Fruit fly (Drosophila melanogaster): ENCODE measurements around the gene tow.

Gene tow

DNA sequence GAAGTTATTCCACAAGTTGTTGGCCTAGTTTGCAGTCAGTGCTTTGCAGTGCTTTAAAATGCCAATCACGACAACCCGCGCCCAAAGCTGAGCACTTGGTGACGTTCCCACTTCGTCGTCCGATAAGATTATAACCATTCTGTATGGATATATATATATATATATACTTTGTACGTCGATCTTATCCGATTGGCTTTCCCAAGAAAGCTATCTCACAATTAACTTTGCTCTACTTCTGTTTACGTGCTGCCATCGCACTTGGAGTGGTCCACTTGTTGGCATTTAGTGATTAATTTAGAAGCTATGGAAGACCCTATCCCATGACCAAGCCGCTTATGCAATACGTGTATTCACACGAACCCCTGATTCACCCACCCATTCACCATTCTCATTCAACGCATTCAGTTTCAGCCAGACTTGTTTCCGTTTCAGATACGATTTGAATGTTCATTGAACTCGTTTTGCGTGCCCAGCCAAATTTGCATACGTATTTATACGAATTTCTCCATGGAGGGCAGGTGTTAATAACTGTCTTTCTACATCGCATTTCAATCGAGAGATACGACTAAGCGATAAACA, 19.4 kb downstream of the tow start:
- TF ChIP-seq EcR (GFP tag; optimal IDR thresholded peaks at IDR 0.05) (peak; percentile 12), CG4496 (GFP tag; IDR thresholded peaks at IDR 0.05) (no peak)

DNA sequence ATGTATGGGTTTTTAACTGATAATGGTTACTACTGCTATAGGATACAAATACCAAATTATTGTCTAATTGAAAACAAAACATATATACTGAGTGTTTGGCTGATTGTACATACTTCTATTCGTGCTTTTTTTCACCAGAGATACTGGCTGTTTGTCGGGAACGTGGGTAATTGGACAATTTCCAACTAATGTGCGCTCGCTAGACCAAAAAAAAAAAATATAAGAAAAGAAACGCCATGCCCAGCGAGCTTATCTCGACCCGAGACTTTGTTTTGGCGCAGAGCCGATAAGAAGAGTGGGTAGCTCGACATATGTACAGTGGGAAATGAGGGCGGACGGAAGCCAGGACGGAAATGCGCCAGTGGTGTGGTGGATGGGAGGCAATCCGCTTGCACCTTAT, 20.5 kb downstream of the tow start:
- TF ChIP-seq CG8159 (tag; optimal IDR thresholded peaks at IDR 0.05) (no peak), rn (GFP tag; IDR thresholded peaks at IDR 0.05) (no peak), CG4496 (GFP tag; IDR thresholded peaks at IDR 0.05) (no peak; the same call in 2 of the 3 replicates), Pif1A (GFP tag; optimal IDR thresholded peaks at IDR 0.05) (no peak), Snoo (tag; optimal IDR thresholded peaks at IDR 0.05) (no peak), fd96Ca (GFP tag; IDR thresholded peaks at IDR 0.05) (no peak), CG9948 (tag; optimal IDR thresholded peaks at IDR 0.05) (no peak), Ets98B (GFP tag; IDR thresholded peaks at IDR 0.05) (no peak), CG14655 (GFP tag; optimal IDR thresholded peaks at IDR 0.05) (no peak), gl (tag; optimal IDR thresholded peaks at IDR 0.05) (no peak), EcR (GFP tag; optimal IDR thresholded peaks at IDR 0.05) (no peak), CG10348 (GFP tag; IDR thresholded peaks at IDR 0.05) (no peak), CG17806 (tag; optimal IDR thresholded peaks at IDR 0.05) (no peak), CG34367 (tag; optimal IDR thresholded peaks at IDR 0.05) (no peak), CG32121 (GFP tag; IDR thresholded peaks at IDR 0.05) (no peak), CG8301 (tag; optimal IDR thresholded peaks at IDR 0.05) (no peak), CG13204 (GFP tag; optimal IDR thresholded peaks at IDR 0.05) (no peak), CG12605 (GFP tag; IDR thresholded peaks at IDR 0.05) (no peak), Pif1B (GFP tag; optimal IDR thresholded peaks at IDR 0.05) (no peak)

DNA sequence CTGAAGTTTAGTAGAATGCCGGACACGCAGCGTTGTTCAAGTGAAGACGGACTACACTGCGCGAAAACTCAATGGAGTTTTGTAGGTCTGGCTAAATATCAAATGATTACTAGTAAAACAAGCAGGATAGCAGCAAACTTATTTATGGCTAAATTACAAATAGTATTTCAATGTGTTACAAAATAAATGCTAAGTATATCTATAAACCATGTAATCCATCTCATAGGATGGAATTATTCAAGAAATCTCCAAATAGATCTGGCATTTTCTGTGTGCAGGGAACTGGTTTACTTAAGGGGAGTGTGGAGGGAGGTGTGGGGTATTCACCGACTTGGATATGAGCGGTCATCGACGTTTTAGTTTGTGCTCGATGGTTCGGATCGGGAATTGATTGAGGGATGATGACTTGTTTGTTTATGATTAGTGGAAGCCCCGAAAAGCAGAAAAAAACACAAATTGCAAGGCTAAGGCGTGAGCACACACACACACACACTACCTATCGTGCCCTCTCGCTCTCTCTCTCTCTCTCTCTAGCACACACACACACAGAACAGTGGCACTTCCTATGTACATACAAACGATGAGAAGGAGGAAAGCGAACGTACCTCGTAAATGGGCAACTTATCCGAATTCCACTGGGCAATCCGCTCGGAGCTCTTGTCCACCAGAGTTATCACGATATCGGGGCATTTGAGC, 21.3 kb downstream of the tow start:
- TF ChIP-seq rn (GFP tag; IDR thresholded peaks at IDR 0.05), result no peak
- no peak for TF ChIP-seq D1 (tag; optimal IDR thresholded peaks at IDR 0.05)
- TF ChIP-seq CG8301 (tag; optimal IDR thresholded peaks at IDR 0.05), result peak; percentile 87
- TF ChIP-seq CG14655 (GFP tag; optimal IDR thresholded peaks at IDR 0.05), result peak; percentile 87
- peak; percentile 71 for TF ChIP-seq CG4496 (GFP tag; IDR thresholded peaks at IDR 0.05)
- TF ChIP-seq CG17806 (tag; optimal IDR thresholded peaks at IDR 0.05), result peak; percentile 80
- peak; percentile 57 for TF ChIP-seq Pif1B (GFP tag; optimal IDR thresholded peaks at IDR 0.05)
- TF ChIP-seq CG34367 (tag; optimal IDR thresholded peaks at IDR 0.05), result peak; percentile 82
- TF ChIP-seq Snoo (tag; optimal IDR thresholded peaks at IDR 0.05), result peak; percentile 45
- TF ChIP-seq CG15710 (tag; optimal IDR thresholded peaks at IDR 0.05), result peak; percentile 84
- TF ChIP-seq CG12605 (GFP tag; IDR thresholded peaks at IDR 0.05), result peak; percentile 63; the same call in 1 of the 2 replicates
- peak; percentile 82 for TF ChIP-seq Pif1A (GFP tag; optimal IDR thresholded peaks at IDR 0.05)
- TF ChIP-seq CG32121 (GFP tag; IDR thresholded peaks at IDR 0.05), result peak; percentile 55; the same call in 1 of the 2 replicates
- peak; percentile 84 for TF ChIP-seq CG8159 (tag; optimal IDR thresholded peaks at IDR 0.05)
- TF ChIP-seq CG13204 (GFP tag; optimal IDR thresholded peaks at IDR 0.05), result peak; percentile 66
- no peak for TF ChIP-seq fd96Ca (GFP tag; IDR thresholded peaks at IDR 0.05)
- peak; percentile 77 for TF ChIP-seq Ets98B (GFP tag; IDR thresholded peaks at IDR 0.05)
- TF ChIP-seq EcR (GFP tag; optimal IDR thresholded peaks at IDR 0.05), result peak; percentile 95
- peak; percentile 66 for TF ChIP-seq gl (tag; optimal IDR thresholded peaks at IDR 0.05)
- peak; percentile 92 for TF ChIP-seq CG9948 (tag; optimal IDR thresholded peaks at IDR 0.05)
- no peak for TF ChIP-seq CG10348 (GFP tag; IDR thresholded peaks at IDR 0.05)

DNA sequence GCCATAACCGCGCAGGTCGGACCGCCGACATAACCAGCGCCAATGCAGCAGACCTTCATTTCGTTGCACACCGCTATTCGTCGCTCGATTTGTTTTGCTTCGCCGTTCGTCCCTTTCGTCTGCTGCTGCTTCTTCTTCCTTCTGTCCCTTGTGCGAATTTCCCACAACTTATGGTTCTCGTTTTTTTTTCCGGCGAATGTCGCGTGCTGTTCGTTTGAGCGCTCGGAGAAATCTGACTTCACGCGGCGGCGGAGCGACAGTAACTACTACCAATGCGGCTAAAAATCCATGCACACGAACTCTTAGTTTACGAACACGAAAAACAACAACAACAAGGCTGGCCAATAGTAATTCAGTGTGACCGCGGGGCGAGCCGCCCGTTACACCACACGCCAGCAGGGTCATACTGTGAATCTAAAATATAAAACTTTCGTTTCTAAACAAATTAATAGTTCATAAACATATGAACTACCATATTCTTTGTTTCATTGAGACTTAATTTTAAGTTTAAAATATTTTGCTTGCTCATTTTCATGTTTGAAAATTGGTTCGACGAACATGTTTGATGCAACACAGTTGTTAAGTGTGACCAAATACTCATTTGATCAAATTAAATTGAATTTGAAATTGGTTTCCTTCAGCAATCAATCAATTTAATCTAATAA, 22.0 kb downstream of the tow start, which contains the start of gene sgl:
Gene sgl, minus strand, starts transcription at position 271 of the 665 bp plus-strand sequence.
- TF ChIP-seq fd96Ca (GFP tag; IDR thresholded peaks at IDR 0.05) (peak; percentile 75), gl (tag; optimal IDR thresholded peaks at IDR 0.05) (peak; percentile 38), CG15710 (tag; optimal IDR thresholded peaks at IDR 0.05) (peak; percentile 39), Ets98B (GFP tag; IDR thresholded peaks at IDR 0.05) (peak; percentile 64), CG17806 (tag; optimal IDR thresholded peaks at IDR 0.05) (peak; percentile 26), rn (GFP tag; IDR thresholded peaks at IDR 0.05) (no peak), Pif1B (GFP tag; optimal IDR thresholded peaks at IDR 0.05) (peak; percentile 56), CG8159 (tag; optimal IDR thresholded peaks at IDR 0.05) (peak; percentile 49), CG14655 (GFP tag; optimal IDR thresholded peaks at IDR 0.05) (no peak), CG4496 (GFP tag; IDR thresholded peaks at IDR 0.05) (peak; percentile 87), EcR (GFP tag; optimal IDR thresholded peaks at IDR 0.05) (peak; percentile 33), CG10348 (GFP tag; IDR thresholded peaks at IDR 0.05) (no peak), CG8301 (tag; optimal IDR thresholded peaks at IDR 0.05) (peak; percentile 28), Snoo (tag; optimal IDR thresholded peaks at IDR 0.05) (peak; percentile 51), Pif1A (GFP tag; optimal IDR thresholded peaks at IDR 0.05) (peak; percentile 26), CG13204 (GFP tag; optimal IDR thresholded peaks at IDR 0.05) (no peak), D1 (tag; optimal IDR thresholded peaks at IDR 0.05) (no peak), CG34367 (tag; optimal IDR thresholded peaks at IDR 0.05) (no peak), CG32121 (GFP tag; IDR thresholded peaks at IDR 0.05) (peak; percentile 78), CG12605 (GFP tag; IDR thresholded peaks at IDR 0.05) (peak; percentile 76)

DNA sequence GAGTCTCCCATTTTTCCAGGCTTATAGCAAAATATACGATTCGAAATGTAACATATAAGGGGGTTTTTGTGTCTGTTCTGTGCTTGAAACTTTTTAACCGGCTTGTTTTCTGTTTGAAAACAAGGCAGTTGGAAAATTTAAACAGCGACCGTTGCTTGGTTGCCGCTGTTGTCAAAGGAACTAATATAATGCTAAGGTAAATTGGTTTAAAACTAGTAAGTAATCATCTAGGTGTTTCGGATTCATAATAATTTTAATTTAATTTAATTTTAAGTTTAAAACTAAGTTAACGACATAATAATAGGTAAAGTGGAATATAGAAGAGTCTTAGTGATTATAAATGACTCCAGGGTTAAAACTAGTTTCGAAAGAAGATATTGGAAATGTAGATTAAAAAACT, 25.1 kb downstream of the tow start, which contains the start of gene CG10064:
Gene CG10064, minus strand, starts transcription at position 101 of the 400 bp plus-strand sequence.
- TF ChIP-seq fd96Ca (GFP tag; IDR thresholded peaks at IDR 0.05), result no peak
- no peak for TF ChIP-seq CG4496 (GFP tag; IDR thresholded peaks at IDR 0.05)
- TF ChIP-seq Pif1A (GFP tag; optimal IDR thresholded peaks at IDR 0.05), result no peak
- no peak for TF ChIP-seq CG9948 (tag; optimal IDR thresholded peaks at IDR 0.05)
- TF ChIP-seq gl (tag; optimal IDR thresholded peaks at IDR 0.05), result no peak
- no peak for TF ChIP-seq CG8159 (tag; optimal IDR thresholded peaks at IDR 0.05)
- no peak for TF ChIP-seq CG17806 (tag; optimal IDR thresholded peaks at IDR 0.05)
- TF ChIP-seq rn (GFP tag; IDR thresholded peaks at IDR 0.05), result no peak
- no peak for TF ChIP-seq CG14655 (GFP tag; optimal IDR thresholded peaks at IDR 0.05)
- TF ChIP-seq CG15710 (tag; optimal IDR thresholded peaks at IDR 0.05), result no peak
- no peak for TF ChIP-seq CG8301 (tag; optimal IDR thresholded peaks at IDR 0.05)
- TF ChIP-seq Ets98B (GFP tag; IDR thresholded peaks at IDR 0.05), result no peak
- TF ChIP-seq Pif1B (GFP tag; optimal IDR thresholded peaks at IDR 0.05), result no peak
- no peak for TF ChIP-seq CG10348 (GFP tag; IDR thresholded peaks at IDR 0.05)
- TF ChIP-seq D1 (tag; optimal IDR thresholded peaks at IDR 0.05), result no peak
- no peak for TF ChIP-seq CG34367 (tag; optimal IDR thresholded peaks at IDR 0.05)

Data from whole organism, pupa.